Worm (Caenorhabditis elegans) whole organism, early embryonic: ENCODE results near the gene srw-11.
"Not testable (repeated sequence)": the region's sequence is repeated elsewhere in the genome, so short reads cannot be mapped to it uniquely, and the experiment has no call there.

Experiments
- B0310.2 ChIP-seq: sonication (generic microtip); optimal IDR thresholded peaks from 2 replicates; lab custom pipeline; 2016; ENCODE audit warnings: mild to moderate bottlenecking, missing genetic modification characterization, missing compliant biosample characterization
- F13C5.2 ChIP-seq: sonication (generic microtip); optimal IDR thresholded peaks from 2 replicates; lab custom pipeline; 2017; ENCODE audit warnings: mild to moderate bottlenecking, missing genetic modification characterization, inconsistent platforms, missing compliant biosample characterization
- aly-1 ChIP-seq: sonication (generic microtip); optimal IDR thresholded peaks from 2 replicates; lab custom pipeline; 2016; ENCODE audit warnings: missing genetic modification characterization, missing compliant biosample characterization
- ama-1 ChIP-seq: fragments of 150-350 bp; optimal IDR thresholded peaks from 2 replicates; lab custom pipeline; 2014
- ceh-13 ChIP-seq: fragments of 200-800 bp; sonication (Bioruptor generic); optimal IDR thresholded peaks from 2 replicates; lab custom pipeline; 2018; ENCODE audit warnings: mild to moderate bottlenecking, missing genetic modification characterization, missing compliant biosample characterization
- ceh-36 ChIP-seq: sonication (generic microtip); optimal IDR thresholded peaks from 2 replicates; lab custom pipeline; 2016; ENCODE audit warnings: missing genetic modification characterization, inconsistent platforms, missing compliant biosample characterization
- ets-7 ChIP-seq: sonication (generic microtip); optimal IDR thresholded peaks from 2 replicates; lab custom pipeline; 2016; ENCODE audit warnings: missing genotype, missing genetic modification characterization, missing compliant biosample characterization
- flt-1 ChIP-seq: fragments of 200-800 bp; sonication (Bioruptor generic); IDR thresholded peaks from 2 replicates; pipeline ENCODE4 v1.3.6; 2022; ENCODE audit warnings: missing genetic modification characterization, missing compliant biosample characterization
- hmbx-1 ChIP-seq: sonication (generic microtip); optimal IDR thresholded peaks from 2 replicates; lab custom pipeline; 2016; ENCODE audit warnings: mild to moderate bottlenecking, missing genetic modification characterization, missing compliant biosample characterization
- hmg-4 ChIP-seq: fragments of 200-800 bp; sonication (Bioruptor generic); optimal IDR thresholded peaks from 2 replicates; lab custom pipeline; 2018; ENCODE audit warnings: mild to moderate bottlenecking, missing genetic modification characterization, missing compliant biosample characterization
- hnd-1 ChIP-seq: sonication (generic microtip); optimal IDR thresholded peaks from 2 replicates; lab custom pipeline; 2016; ENCODE audit warnings: missing genetic modification characterization, missing compliant biosample characterization
- pes-1 ChIP-seq: fragments of 200-800 bp; sonication (Bioruptor generic); IDR thresholded peaks from 2 replicates; pipeline ENCODE4 v1.3.6; 2022; ENCODE audit warnings: missing genetic modification reagents, missing genetic modification characterization, missing compliant biosample characterization
- scrt-1 ChIP-seq: fragments of 200-800 bp; sonication (Bioruptor generic); IDR thresholded peaks from 2 replicates; pipeline ENCODE4 v1.3.6; 2022; ENCODE audit warnings: missing genetic modification characterization, missing compliant biosample characterization
- sea-1 ChIP-seq: fragments of 200-800 bp; sonication (Bioruptor generic); conservative IDR thresholded peaks from 2 replicates; pipeline ENCODE4 v1.3.6; 2022; ENCODE audit warnings: missing genetic modification characterization, missing compliant biosample characterization
- tbx-11 ChIP-seq: fragments of 200-800 bp; sonication (Bioruptor generic); IDR thresholded peaks from 2 replicates; pipeline ENCODE4 v1.3.6; 2022; ENCODE audit warnings: missing genetic modification characterization, missing compliant biosample characterization
- tbx-37 ChIP-seq: fragments of 200-800 bp; sonication (Bioruptor generic); conservative IDR thresholded peaks from 2 replicates; pipeline ENCODE4 v1.3.6; 2022; ENCODE audit warnings: missing genetic modification reagents, missing genetic modification characterization, missing compliant biosample characterization
- tra-4 ChIP-seq: sonication (generic microtip); optimal IDR thresholded peaks from 2 replicates; lab custom pipeline; 2017; ENCODE audit warnings: missing genetic modification characterization, missing compliant biosample characterization

srw-11 gene

DNA sequence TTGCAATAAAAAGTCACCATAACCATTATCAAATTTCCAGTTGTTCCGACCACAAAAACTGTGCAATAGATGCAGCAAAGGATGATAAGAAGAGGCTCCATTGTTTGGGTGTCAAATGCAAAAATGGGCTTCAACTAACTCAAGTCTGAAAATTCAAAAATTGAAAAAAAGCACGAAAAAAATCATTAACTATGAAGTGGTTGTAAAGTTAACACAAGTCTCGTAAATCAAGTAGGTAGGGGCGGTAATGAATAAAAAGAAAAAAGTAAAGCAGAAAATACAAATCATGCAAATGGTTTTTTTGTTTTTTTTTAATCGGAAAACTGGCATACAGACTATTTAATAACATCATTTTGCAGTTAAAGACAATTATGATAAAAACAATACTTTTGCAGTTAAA, 16.6 kb upstream of the srw-11 start, which contains the start of gene srsx-39:
Gene srsx-39, minus strand, starts transcription at position 101 of the 400 bp plus-strand sequence.
- not testable (repeated sequence) for TF ChIP-seq ets-7 (tag; lab: Kevin White, UChicago); tra-4 (tag; lab: Kevin White, UChicago); ceh-13 (GFP tag; lab: Kevin White, UChicago)

DNA sequence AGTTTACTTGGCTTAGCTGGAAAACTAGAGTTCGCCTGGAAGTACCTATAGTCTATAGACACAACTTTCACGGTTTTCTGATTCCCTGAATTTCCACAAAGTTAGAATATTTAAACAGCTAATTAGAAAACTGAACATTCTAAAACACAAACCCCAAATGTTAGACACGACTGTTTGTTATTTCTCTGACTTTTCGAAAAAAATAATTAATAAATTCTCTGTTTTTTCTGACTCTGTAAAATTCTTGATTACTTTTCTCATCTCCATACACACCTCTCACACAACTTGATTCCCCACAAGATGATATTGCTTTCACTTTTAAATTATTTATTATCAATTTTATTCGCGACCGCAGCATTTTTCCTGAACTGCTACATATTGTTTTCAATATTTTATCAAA, 13.4 kb upstream of the srw-11 start, which contains the start of gene srbc-75:
Gene srbc-75, plus strand, starts transcription at position 301 of the 400 bp plus-strand sequence.
- TF ChIP-seq scrt-1 (GFP tag; lab: Robert Waterston, UW): no peak
- no peak for TF ChIP-seq hmg-4 (GFP tag; lab: Kevin White, UChicago)
- no peak for TF ChIP-seq ets-7 (tag; lab: Kevin White, UChicago)
- no peak for TF ChIP-seq F13C5.2 (tag; lab: Kevin White, UChicago)
- TF ChIP-seq tbx-11 (GFP tag; lab: Robert Waterston, UW): no peak
- TF ChIP-seq ama-1 (lab: Kevin White, UChicago): no peak
- no peak for TF ChIP-seq B0310.2
- TF ChIP-seq tra-4 (tag; lab: Kevin White, UChicago): no peak

DNA sequence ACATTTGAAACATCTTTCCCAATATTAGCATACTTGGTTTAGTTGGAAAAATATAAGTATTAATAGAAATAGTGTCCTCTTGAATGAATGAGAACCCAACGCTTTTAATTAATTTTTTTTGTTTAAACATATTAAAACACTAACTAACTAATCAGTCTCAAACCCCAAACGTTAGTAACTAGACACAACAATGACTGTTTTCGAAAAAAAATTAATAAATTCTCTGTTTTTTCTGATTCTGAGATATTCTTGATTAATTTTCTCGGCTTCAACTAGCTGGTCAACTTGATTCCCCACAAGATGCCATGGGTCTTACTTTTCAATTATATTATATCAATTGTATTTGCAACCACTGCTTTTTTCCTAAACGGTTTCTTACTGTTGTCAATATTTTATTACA, 12.0 kb upstream of the srw-11 start, which contains the start of gene srbc-76:
Gene srbc-76, plus strand, starts transcription at position 301 of the 400 bp plus-strand sequence.
- TF ChIP-seq ceh-13 (GFP tag; lab: Kevin White, UChicago) (no peak), hnd-1 (tag; lab: Kevin White, UChicago) (no peak), ets-7 (tag; lab: Kevin White, UChicago) (no peak), aly-1 (tag; lab: Kevin White, UChicago) (no peak), tra-4 (tag; lab: Kevin White, UChicago) (no peak), ama-1 (lab: Kevin White, UChicago) (no peak), ceh-36 (no peak), hmbx-1 (tag; lab: Kevin White, UChicago) (no peak)

- TF ChIP-seq hmbx-1 (tag; lab: Kevin White, UChicago); tbx-11 (GFP tag; lab: Robert Waterston, UW); ceh-36: not testable (repeated sequence)
Measured at ce11 chrV:15250304-15250703, 10.2 kb upstream of the srw-11 start, which contains the start of gene srd-28. TSS of gene srd-28 (plus strand) at chrV:15250604.

DNA sequence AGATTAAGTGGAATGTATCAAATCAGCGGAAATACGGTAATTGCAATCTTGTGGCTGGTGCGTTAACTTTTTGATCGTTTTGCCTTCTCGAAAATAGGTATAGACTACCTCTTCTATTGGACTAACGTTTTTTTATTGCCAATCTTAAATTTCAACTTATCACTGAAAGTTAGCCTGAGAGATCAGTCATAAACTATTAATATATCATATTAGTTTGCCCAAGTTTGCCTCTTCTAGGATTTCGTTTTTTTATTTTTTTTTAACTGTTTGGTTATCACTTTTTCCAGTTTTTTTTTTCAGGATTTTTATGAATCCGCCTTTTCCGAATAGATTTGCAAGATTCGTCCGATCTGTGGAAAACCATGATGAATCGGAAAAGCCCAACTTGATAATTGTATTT, 4.3 kb upstream of the srw-11 start, which contains the start of gene kin-30:
Gene kin-30, plus strand, starts transcription at position 301 of the 400 bp plus-strand sequence.
- TF ChIP-seq sea-1 (GFP tag; lab: Robert Waterston, UW): no peak
- TF ChIP-seq F13C5.2 (tag; lab: Kevin White, UChicago): no peak

ce11 chrV:15241259-15241658, 1.1 kb upstream of the srw-11 start, which contains the start of gene chil-12:
TSS of gene chil-12 (plus strand) at chrV:15241559.
- TF ChIP-seq B0310.2: no peak
- TF ChIP-seq scrt-1 (GFP tag; lab: Robert Waterston, UW): no peak
- no peak for TF ChIP-seq hnd-1 (tag; lab: Kevin White, UChicago)
- TF ChIP-seq flt-1 (GFP tag; lab: Robert Waterston, UW): no peak
- no peak for TF ChIP-seq tbx-11 (GFP tag; lab: Robert Waterston, UW)

DNA sequence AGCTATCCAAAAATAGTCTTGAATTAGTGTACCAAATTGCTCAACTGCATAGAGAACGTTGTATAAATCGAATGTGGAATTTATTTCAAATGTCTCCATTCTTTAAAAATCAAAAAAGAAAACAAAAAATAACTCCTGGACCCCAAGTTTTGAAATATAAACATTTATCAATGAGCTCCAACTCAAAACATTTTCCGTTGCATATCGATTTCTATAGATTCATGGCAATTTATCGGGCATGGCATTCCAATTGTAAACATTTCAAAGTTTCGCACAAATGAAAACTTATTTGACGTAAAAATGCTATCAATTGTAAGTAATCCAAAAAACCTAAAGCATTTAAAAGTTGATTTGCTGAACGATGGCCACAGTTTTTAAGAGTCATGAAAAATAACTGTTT, 1.6 kb downstream of the srw-11 start, which contains the start of gene srw-12:
Gene srw-12, minus strand, starts transcription at position 101 of the 400 bp plus-strand sequence.
- TF ChIP-seq ceh-13 (GFP tag; lab: Kevin White, UChicago): no peak
- TF ChIP-seq tbx-11 (GFP tag; lab: Robert Waterston, UW): no peak
- no peak for TF ChIP-seq hmbx-1 (tag; lab: Kevin White, UChicago)
- no peak for TF ChIP-seq tbx-37 (GFP tag; lab: Robert Waterston, UW)
- no peak for TF ChIP-seq aly-1 (tag; lab: Kevin White, UChicago)

DNA sequence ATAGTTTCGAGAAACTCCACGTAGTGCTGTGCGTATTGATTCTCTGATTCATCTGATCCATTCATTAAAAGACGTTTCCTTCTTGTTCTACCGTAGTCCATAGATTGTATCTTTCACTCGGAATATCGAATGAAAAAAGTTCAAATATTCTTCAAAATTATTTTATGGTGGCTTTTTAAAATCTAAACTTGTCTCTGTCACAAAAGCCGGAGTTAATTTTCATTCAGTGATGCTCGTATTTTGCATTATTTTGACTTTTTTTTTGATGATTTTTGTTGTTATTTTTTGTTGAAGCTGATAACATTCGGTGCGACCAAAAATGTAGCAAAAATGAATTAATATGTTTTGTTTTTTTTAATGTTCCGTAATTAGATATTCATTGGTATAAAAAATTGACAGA, 4.5 kb downstream of the srw-11 start, which contains the start of gene nhr-164:
Gene nhr-164, minus strand, starts transcription at position 101 of the 400 bp plus-strand sequence.
- TF ChIP-seq scrt-1 (GFP tag; lab: Robert Waterston, UW) (no peak), ets-7 (tag; lab: Kevin White, UChicago) (no peak), B0310.2 (no peak), hmg-4 (GFP tag; lab: Kevin White, UChicago) (no peak), tbx-11 (GFP tag; lab: Robert Waterston, UW) (no peak), tbx-37 (GFP tag; lab: Robert Waterston, UW) (no peak), aly-1 (tag; lab: Kevin White, UChicago) (no peak), ceh-13 (GFP tag; lab: Kevin White, UChicago) (no peak), tra-4 (tag; lab: Kevin White, UChicago) (no peak), hmbx-1 (tag; lab: Kevin White, UChicago) (no peak), ama-1 (lab: Kevin White, UChicago) (no peak), pes-1 (GFP tag; lab: Robert Waterston, UW) (no peak), sea-1 (GFP tag; lab: Robert Waterston, UW) (no peak), F13C5.2 (tag; lab: Kevin White, UChicago) (no peak), ceh-36 (no peak)

DNA sequence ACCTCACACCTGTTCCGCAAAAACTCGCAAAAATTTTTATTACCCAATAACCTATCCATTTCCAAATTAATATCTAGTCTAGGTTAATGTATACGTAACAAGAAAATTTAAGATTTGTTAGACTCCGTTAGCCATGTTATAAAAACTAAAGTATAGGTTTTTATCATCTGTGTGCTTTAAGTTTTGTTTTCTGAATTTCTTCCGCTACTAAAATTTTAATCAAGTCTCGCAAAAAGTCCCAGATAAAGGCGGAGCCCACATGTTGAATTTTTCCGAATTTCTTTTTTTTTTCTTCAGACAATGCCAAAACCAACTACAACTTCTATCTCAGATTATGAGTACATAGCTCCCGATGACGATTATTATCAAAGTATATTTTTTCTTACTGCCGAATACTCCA, 7.9 kb downstream of the srw-11 start, which contains the start of gene srw-13:
Gene srw-13, plus strand, starts transcription at position 301 of the 400 bp plus-strand sequence.
- no peak for TF ChIP-seq tra-4 (tag; lab: Kevin White, UChicago)
